Fruit fly (Drosophila melanogaster) whole organism, pupa: ENCODE measurements around the gene CG17221.

Experiments
- CG10348 ChIP-seq: fragments of 200-800 bp; sonication (Bioruptor generic); IDR thresholded peaks from 2 replicates; pipeline ENCODE4 v1.3.6; 2022; ENCODE audit warnings: missing biosample characterization, missing genetic modification characterization
- CG14655 ChIP-seq: fragments of 200-800 bp; sonication (Bioruptor generic); optimal IDR thresholded peaks from 3 replicates; lab custom pipeline; 2017; ENCODE audit warnings: mild to moderate bottlenecking, missing biosample characterization, missing genetic modification reagents, missing genetic modification characterization
- CG32121 ChIP-seq: fragments of 200-800 bp; sonication (Bioruptor generic); IDR thresholded peaks from 2 replicates; pipeline ENCODE4 v1.3.6; 2022; ENCODE audit warnings: missing biosample characterization, missing genetic modification characterization
- EcR ChIP-seq: fragments of 200-800 bp; sonication (Bioruptor generic); optimal IDR thresholded peaks from 3 replicates; lab custom pipeline; 2019; ENCODE audit warnings: missing biosample characterization, missing genetic modification characterization, mild to moderate bottlenecking, moderate library complexity, missing genetic modification reagents
- Pif1B ChIP-seq: fragments of 200-800 bp; sonication (Bioruptor generic); optimal IDR thresholded peaks from 3 replicates; lab custom pipeline; 2016; ENCODE audit warnings: missing biosample characterization, missing genetic modification characterization
- rn ChIP-seq: fragments of 200-800 bp; sonication (Bioruptor generic); IDR thresholded peaks from 2 replicates; pipeline ENCODE4 v1.3.6; 2022; ENCODE audit warnings: missing biosample characterization, missing genetic modification characterization

DNA sequence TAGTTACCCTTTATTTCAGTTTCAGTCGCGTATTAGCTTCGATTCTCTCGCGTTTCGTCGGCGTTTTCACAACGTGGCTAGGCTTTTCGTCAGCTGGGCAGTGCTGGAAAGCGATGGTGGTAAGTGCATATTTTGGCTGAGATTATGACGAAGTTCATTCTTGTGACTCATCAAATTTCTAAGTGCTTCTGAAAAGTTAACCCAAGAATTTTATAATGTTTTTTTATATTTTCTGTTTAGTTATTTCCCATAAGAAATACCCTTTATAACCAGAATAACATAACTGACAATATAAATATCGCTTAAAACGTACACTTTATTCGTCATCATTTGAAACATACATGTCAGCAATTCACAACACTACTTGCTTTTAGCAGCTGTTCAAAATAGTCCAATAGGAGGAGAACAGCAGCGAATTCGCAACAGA is 2.6 kb upstream of the CG17221 start, which contains the start of the genes CG17260 and SerRS:
- TF ChIP-seq Pif1B (GFP tag; lab: Kevin White, UChicago) (peak; percentile 84), EcR (GFP tag; lab: Kevin White, UChicago) (no peak), rn (peak; percentile 82), CG32121 (GFP tag; lab: Robert Waterston, UW) (peak; percentile 91), CG10348 (peak; percentile 90), CG14655 (no peak)
